Fruit fly (Drosophila melanogaster) ovary, adult (tissue): Measurements from ENCODE around the gene CCKLR-17D3.

Source experiments
- CG17801 ChIP-seq: fragments of 200-800 bp; optimal IDR thresholded peaks from 2 replicates; lab custom pipeline; 2019; ENCODE audit warnings: missing biosample characterization, mild to moderate bottlenecking, missing genetic modification characterization, moderate library complexity; ENCODE audit not compliant: partially characterized antibody

CCKLR-17D3 gene

DNA sequence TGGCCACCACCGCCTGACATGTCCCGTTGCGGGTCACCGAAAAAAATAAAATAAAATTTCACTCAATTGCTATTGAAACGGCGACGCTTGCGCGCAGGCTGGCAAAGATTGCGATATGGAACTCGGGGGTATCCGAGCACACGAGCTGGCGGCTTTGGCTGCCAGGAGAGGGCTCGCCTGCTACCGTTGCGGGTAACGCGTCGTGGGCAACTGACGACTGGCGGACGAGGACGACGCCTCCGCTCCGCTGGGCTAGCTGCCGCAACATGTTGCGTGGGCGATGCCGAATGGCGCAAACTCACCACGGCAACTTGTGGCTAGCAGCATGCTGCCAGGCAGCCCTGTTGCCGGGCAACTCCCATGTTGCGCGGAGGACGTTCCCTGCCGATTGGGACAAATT is at the start of gene CCKLR-17D3:
Gene CCKLR-17D3, minus strand, starts transcription at position 211 of the 400 bp plus-strand sequence.
- TF ChIP-seq CG17801 (GFP tag; lab: Kevin White, UChicago), result no peak

DNA sequence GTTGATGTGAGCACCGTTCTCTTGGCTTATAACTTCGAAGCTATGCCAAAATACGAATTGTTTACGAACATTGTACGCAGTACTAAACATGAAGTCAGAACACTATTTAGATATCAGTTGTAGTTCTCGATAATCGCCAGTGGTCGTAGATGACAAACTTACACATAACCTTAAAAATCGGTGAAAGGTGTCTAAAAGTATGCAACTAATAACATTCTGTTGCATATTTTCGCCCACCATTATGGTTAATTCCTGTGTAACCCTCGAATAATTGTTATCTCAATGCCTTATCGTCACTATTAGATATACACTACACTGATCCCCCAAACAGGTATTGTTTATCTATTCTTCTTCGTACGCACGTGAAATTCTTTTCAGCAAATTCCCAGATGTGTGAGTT is 41.1 kb upstream of the CCKLR-17D3 start:
- TF ChIP-seq CG17801 (GFP tag; lab: Kevin White, UChicago), result no peak

DNA sequence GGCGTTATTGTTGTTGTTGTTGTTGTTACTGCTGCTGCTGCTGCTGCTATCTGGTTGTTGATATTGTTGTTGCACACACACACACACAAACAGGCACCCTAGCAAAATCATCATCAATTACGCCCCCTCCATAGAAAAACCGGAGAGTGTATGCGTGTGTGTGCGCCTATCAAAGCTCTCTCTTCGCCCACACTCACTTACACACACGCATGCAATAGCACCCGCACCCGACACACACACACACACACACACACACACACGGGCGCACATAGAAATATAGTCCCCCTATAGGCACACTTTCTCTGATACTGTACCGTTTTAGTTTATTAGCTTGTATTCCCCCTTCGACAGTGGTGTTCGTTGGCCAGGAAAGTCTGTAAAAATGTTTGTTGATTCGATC is 40.5 kb upstream of the CCKLR-17D3 start:
- TF ChIP-seq CG17801 (GFP tag; lab: Kevin White, UChicago), result no peak

DNA sequence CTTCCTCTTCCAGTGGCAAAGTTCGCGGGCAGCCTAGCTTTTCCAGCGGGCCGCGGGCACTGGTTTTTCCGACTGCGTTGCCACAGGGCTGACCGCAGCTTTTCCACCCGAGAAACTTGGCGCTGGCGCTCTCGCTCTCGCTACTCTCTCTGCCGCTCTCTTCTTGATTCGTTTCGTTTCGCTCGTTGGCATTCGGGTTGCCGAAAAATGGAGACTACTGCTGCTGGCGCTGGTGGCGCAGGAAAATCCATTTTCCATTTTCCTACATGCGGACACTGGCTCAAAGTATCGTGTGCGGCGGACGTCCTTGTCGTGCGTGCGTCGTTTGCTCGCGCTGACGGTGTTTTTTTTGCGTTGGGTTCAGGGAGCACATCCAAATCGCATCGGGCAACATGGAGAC is 39.2 kb upstream of the CCKLR-17D3 start, which contains the start of gene CG42450:
Gene CG42450, plus strand, starts transcription at position 249 of the 400 bp plus-strand sequence.
- TF ChIP-seq CG17801 (GFP tag; lab: Kevin White, UChicago), result no peak

DNA sequence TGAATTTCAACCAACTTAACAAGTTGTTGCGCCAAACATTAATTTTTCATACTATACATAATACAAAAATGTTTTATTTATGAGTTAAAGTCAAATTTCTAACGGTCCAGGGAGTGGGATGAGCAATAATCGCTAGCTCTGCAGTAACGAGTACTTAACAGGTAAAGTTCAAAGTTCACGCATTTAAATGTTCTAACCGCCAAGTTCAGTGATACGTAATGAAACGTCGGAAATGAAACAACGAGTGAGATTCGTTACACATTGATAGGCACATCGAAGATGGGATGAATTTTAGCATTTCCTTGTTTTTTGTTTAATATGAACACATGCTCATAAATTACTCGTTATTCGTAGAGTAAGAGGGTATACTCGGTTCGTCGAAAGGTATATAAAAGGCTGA is 38.3 kb upstream of the CCKLR-17D3 start:
- no peak for TF ChIP-seq CG17801 (GFP tag; lab: Kevin White, UChicago)

DNA sequence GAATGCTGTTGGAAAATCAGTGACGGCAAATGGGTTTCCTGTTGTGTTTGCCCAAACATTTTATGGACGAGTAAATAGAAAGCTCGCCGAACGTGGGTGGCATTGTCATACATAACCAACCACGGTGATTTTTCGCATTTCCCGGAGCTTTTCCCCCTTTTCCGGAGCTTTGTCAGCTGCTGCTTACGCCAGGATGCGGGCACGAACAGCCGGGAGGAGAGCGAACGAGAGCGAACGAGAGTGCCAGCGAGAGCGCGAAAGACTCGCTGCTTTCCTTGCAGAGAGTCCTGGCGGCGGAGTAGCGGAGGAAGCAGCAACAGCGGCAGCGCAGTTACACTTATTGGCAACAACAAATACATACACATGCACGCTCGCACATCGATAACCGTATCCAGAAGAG is 32.5 kb upstream of the CCKLR-17D3 start, which contains the start of gene CG7058:
Gene CG7058, plus strand, starts transcription at position 330 of the 400 bp plus-strand sequence.
- no peak for TF ChIP-seq CG17801 (GFP tag; lab: Kevin White, UChicago)

DNA sequence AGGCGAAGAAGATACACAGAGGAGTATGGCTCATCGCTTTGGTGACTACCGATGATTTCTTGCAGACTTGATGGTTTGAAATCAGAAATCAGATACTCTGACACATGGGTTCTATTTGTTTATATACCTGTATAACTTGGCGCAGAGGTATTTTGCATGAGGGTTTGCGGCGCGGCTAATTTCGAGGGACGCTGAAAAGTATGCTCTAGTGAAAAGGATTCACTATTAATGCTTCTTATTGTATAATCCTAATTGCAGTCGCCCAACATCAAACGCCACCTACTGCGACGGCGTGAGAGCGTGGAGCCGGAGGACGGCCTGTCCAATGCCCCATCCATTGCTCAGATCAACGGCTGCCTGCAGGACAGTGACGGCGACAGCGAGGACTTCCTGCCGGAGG is 31.2 kb upstream of the CCKLR-17D3 start:
- no peak for TF ChIP-seq CG17801 (GFP tag; lab: Kevin White, UChicago)

DNA sequence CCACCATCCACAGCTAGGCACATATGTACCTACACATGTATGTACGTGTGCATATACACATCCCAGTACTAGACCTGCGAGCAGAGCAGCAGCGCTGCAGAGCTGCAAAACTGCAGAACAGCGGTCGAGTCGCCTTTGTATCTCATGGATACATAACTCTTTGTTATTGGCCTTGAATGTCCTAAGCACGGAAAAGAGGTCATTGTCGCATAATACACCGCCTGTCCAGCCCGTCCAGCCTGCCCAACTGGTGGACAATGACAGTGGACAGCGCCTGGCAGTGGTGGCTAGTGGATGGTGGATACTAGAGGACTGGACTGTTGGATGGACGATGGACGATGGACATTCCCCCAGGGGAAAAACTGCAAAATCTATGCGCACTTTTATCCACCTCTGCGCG is 27.5 kb upstream of the CCKLR-17D3 start:
- no peak for TF ChIP-seq CG17801 (GFP tag; lab: Kevin White, UChicago)

DNA sequence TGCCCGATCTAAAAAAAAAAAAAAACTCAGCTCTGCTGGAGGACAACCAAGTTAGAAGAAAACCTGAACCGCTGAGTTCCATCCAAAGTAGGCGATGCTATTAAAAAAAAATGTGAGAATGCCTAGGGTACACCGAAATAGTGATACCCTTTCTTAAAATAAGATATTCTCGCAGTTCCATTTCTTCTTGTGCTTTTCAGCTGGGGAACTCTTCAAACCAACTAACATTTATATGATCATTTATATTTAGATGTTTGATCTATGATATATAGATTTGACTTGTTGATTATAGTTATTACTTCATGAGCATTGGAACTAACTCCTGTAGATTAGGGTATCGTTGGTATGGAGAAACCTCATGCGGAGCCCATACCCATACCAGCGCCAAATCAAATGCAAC is 26.3 kb upstream of the CCKLR-17D3 start:
- TF ChIP-seq CG17801 (GFP tag; lab: Kevin White, UChicago), result no peak

DNA sequence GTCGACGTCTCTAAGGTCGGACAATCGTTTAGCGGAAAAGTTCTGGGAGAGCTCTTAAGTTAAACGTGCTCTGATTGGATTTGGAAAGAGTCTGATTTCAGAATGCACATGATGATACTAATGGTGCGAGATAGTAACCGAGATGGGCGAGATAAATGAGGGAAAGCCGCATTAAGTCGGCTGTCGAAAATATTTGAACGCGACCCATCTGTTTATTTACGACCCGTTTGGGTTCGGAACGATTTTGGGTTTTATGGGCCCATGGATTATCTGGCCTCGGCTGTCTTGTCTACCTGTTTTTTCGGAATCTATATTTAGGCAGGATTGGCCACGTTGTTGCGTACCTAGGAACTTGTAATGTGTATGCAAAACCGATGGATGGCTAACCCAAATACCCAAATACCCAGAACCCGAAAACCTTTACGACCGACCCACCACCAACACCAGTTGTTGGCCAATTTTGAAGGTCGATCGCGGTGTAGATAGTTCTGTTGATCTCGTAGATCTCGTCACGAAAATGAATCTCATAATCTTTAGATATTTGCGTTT is 25.6 kb upstream of the CCKLR-17D3 start:
- no peak for TF ChIP-seq CG17801 (GFP tag; lab: Kevin White, UChicago)

DNA sequence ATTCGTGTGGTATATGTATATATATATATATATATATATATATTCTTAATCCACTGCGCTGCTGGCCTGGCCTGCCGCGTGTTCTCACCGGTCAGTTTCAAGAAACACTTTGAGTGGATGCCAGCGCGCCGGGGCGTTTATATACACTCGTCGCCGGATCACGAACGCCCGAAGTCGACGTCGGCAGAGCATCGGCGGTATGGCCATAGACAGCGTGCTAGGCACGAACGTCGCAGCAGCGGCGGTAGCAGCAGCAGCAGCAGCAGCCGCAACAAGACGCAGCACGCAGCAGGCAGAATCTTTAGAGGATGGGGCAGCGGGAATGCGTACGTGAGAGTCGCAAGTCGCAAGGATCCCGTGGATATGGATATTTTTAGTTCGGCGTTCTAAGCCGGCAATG is 23.7 kb upstream of the CCKLR-17D3 start, which contains the start of gene bnb:
Gene bnb, minus strand, starts transcription at position 121 of the 400 bp plus-strand sequence.
- no peak for TF ChIP-seq CG17801 (GFP tag; lab: Kevin White, UChicago)

DNA sequence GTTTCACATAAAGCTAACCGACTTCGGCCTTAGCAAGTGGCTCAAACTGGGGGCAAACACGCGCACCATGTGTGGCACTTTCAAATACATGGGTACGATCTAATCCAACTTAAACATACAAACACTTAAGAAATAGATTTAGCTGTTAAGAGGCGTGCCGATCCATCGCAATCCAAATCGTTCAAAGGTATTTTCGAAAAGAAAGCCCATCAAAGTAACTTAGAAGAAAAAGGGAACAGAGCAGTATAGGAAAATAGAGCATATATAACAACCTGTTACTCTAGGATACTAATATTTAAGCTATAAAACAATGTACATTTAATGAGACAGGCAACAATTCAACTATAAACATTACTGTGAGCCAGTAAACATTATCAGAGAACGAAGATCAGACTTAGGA is 17.5 kb upstream of the CCKLR-17D3 start, which contains the start of gene Atg101:
Gene Atg101, plus strand, starts transcription at position 301 of the 400 bp plus-strand sequence.
- TF ChIP-seq CG17801 (GFP tag; lab: Kevin White, UChicago), result no peak

DNA sequence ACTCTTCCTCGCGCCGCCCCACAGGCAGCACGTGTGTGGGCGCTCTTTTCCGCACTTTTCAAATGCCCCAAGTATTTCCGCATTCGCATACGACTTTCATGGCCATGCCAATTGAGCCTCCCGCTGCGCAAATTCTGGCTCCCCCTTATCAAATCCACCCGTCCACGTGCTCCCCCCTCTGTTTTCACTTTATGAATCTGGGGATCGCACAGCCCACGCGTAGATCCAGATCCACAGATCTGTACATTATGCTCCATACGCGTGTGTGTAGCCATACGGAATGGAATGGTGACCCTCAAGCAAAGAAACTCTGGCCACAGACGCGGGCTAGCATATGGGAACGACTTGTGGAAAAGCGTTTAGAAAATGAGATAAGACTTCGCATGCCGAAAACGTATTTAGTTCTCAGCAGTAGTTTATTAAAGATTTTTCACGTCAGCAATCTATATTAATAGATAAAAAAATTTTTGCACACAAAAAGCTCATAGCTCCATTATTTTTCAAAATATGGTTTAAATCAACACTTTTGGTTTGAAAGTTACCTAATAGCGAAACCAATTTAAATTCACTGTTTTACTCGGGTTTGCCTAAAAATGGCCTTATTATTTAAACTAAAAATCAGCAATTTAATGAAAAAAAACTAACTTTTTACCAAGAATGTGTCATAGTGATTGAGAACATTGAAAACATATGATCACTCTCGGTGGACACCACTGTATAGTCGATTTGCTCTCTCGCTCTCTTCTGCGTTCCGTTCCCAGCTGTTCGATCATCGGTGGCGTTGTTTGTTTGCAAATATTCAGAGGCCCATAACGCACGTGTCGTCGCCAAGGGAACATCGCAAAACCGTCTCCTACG is 15.8 kb upstream of the CCKLR-17D3 start:
- TF ChIP-seq CG17801 (GFP tag; lab: Kevin White, UChicago), result peak; percentile 4

DNA sequence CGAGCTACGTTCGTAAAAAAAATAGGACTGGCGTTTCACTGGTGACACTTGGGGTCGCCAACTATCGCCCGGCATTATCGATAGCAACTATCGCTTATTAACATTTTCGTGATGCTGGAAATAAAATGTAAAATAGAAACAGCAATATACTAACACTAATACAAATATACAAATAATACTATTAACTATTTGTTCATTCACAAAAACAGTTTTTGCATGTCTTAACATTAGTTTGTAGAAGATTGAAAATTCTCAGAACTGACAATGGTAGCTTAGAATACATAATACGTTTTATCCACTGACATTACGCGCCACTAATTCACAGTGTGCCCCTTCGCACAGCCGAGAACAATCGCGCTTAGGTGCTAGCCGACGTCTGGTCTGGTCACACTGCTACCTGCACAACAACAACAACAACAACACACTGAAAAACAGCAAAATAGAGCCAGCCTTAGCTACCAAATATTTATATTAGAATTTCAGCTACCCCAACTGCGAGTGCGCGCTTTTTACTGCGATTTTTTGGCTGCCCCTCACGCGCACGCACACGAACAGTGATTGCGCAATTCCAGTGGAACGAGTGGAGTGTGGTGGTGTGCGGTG is 14.4 kb upstream of the CCKLR-17D3 start, which contains the start of the genes CG6961 and S6KL:
Gene CG6961, minus strand, starts transcription at position 68 of the 603 bp plus-strand sequence.
Gene S6KL, plus strand, starts transcription at position 322 of the 603 bp plus-strand sequence.
- TF ChIP-seq CG17801 (GFP tag; lab: Kevin White, UChicago), result peak; percentile 8
